Fruit fly (Drosophila melanogaster) whole organism, embryonic: ENCODE results near the gene BORCS6.

ENCODE experiments used
- Antp ChIP-seq: fragments of 200-800 bp; sonication (Bioruptor generic); optimal IDR thresholded peaks from 3 replicates; lab custom pipeline; 2016; ENCODE audit warnings: missing biosample characterization, missing genetic modification characterization
- CG1024 ChIP-seq: fragments of 200-800 bp; sonication (Bioruptor generic); IDR thresholded peaks from 2 replicates; pipeline ENCODE4 v1.3.6; 2022; ENCODE audit warnings: missing biosample characterization, missing genetic modification characterization
- CG11456 ChIP-seq: fragments of 200-800 bp; sonication (Bioruptor generic); IDR thresholded peaks from 3 replicates; pipeline ENCODE4 v1.3.6; 2022; ENCODE audit warnings: missing biosample characterization, missing genetic modification characterization
- CG17359 ChIP-seq: fragments of 200-800 bp; sonication (Bioruptor generic); optimal IDR thresholded peaks from 3 replicates; lab custom pipeline; 2018; ENCODE audit warnings: missing biosample characterization, mild to moderate bottlenecking, missing genetic modification characterization, moderate library complexity
- CG17802 ChIP-seq: fragments of 200-800 bp; sonication (Bioruptor generic); optimal IDR thresholded peaks from 2 replicates; lab custom pipeline; 2018; ENCODE audit warnings: missing biosample characterization, mild to moderate bottlenecking, missing genetic modification characterization, moderate library complexity
- CG18476 ChIP-seq: fragments of 200-800 bp; sonication (Bioruptor generic); optimal IDR thresholded peaks from 2 replicates; lab custom pipeline; 2016; ENCODE audit warnings: missing biosample characterization, mild to moderate bottlenecking, missing genetic modification characterization
- CG2199 ChIP-seq: fragments of 200-800 bp; sonication (Bioruptor generic); IDR thresholded peaks from 3 replicates; pipeline ENCODE4 v1.3.6; 2022; ENCODE audit warnings: missing biosample characterization, missing genetic modification characterization
- CG2875 ChIP-seq: fragments of 200-800 bp; sonication (Bioruptor generic); optimal IDR thresholded peaks from 2 replicates; lab custom pipeline; 2017; ENCODE audit warnings: missing biosample characterization, mild to moderate bottlenecking, missing genetic modification characterization, missing genetic modification reagents
- CG30403 ChIP-seq: fragments of 200-800 bp; sonication (Bioruptor generic); optimal IDR thresholded peaks from 3 replicates; lab custom pipeline; 2016; ENCODE audit warnings: missing biosample characterization, missing genetic modification characterization
- CG32532 ChIP-seq: fragments of 200-800 bp; sonication (Bioruptor generic); IDR thresholded peaks from 2 replicates; pipeline ENCODE4 v1.3.6; 2022; ENCODE audit warnings: missing biosample characterization, missing genetic modification characterization
- CG4424 ChIP-seq: fragments of 200-800 bp; sonication (Bioruptor generic); optimal IDR thresholded peaks from 3 replicates; lab custom pipeline; 2016; ENCODE audit warnings: missing biosample characterization, missing genetic modification characterization
- CG6254 ChIP-seq: fragments of 200-800 bp; sonication (Bioruptor generic); optimal IDR thresholded peaks from 3 replicates; lab custom pipeline; 2017; ENCODE audit warnings: mild to moderate bottlenecking, missing biosample characterization, missing genetic modification reagents, missing genetic modification characterization
- CG6272 ChIP-seq: fragments of 200-800 bp; sonication (Bioruptor generic); IDR thresholded peaks from 2 replicates; pipeline ENCODE4 v1.3.6; 2022; ENCODE audit warnings: missing biosample characterization, missing genetic modification characterization
- CG6791 ChIP-seq: fragments of 200-800 bp; sonication (Bioruptor generic); IDR thresholded peaks from 3 replicates; pipeline ENCODE4 v1.3.6; 2022; ENCODE audit warnings: missing biosample characterization, missing genetic modification characterization; ENCODE audit not compliant: partially characterized antibody
- CG7556 ChIP-seq: fragments of 200-800 bp; sonication (Bioruptor generic); optimal IDR thresholded peaks from 2 replicates; lab custom pipeline; 2017; ENCODE audit warnings: missing biosample characterization, mild to moderate bottlenecking, missing genetic modification characterization
- CG9876 ChIP-seq: fragments of 200-800 bp; sonication (Bioruptor generic); optimal IDR thresholded peaks from 2 replicates; lab custom pipeline; 2016; ENCODE audit warnings: missing biosample characterization, missing genetic modification characterization
- CHES-1-like ChIP-seq: fragments of 200-800 bp; sonication (Bioruptor generic); optimal IDR thresholded peaks from 2 replicates; lab custom pipeline; 2016; ENCODE audit warnings: missing biosample characterization, missing genetic modification characterization
- CkIIα-i1 ChIP-seq: fragments of 200-800 bp; sonication (Bioruptor generic); IDR thresholded peaks from 2 replicates; pipeline ENCODE4 v1.3.6; 2022; ENCODE audit warnings: missing biosample characterization, missing genetic modification characterization
- Dbx ChIP-seq: fragments of 200-800 bp; sonication (Bioruptor generic); IDR thresholded peaks from 3 replicates; pipeline ENCODE4 v1.3.6; 2022; ENCODE audit warnings: missing biosample characterization, missing genetic modification characterization
- Doc2 ChIP-seq: fragments of 200-800 bp; sonication (Bioruptor generic); IDR thresholded peaks from 2 replicates; pipeline ENCODE4 v1.3.6; 2022; ENCODE audit warnings: missing biosample characterization, missing genetic modification characterization
- Doc3 ChIP-seq: fragments of 200-800 bp; sonication (Bioruptor generic); IDR thresholded peaks from 3 replicates; pipeline ENCODE4 v1.3.6; 2022; ENCODE audit warnings: missing biosample characterization, missing genetic modification characterization; ENCODE audit not compliant: partially characterized antibody
- E2f2 ChIP-seq: fragments of 200-800 bp; sonication (Bioruptor generic); IDR thresholded peaks from 2 replicates; pipeline ENCODE4 v1.3.6; 2022; ENCODE audit warnings: missing biosample characterization, missing genetic modification characterization
- Fer3 ChIP-seq: fragments of 200-800 bp; sonication (Bioruptor generic); optimal IDR thresholded peaks from 2 replicates; lab custom pipeline; 2018; ENCODE audit warnings: missing biosample characterization, mild to moderate bottlenecking, missing genetic modification characterization, moderate library complexity
- GATAe ChIP-seq: fragments of 200-800 bp; sonication (Bioruptor generic); conservative IDR thresholded peaks from 2 replicates; pipeline ENCODE4 v1.3.6; 2022; ENCODE audit warnings: missing biosample characterization, missing genetic modification characterization
- H15 ChIP-seq: fragments of 200-800 bp; sonication (Bioruptor generic); IDR thresholded peaks from 3 replicates; pipeline ENCODE4 v1.3.6; 2022; ENCODE audit warnings: missing biosample characterization, missing genetic modification characterization
- Hsf ChIP-seq: fragments of 200-800 bp; sonication (Bioruptor generic); optimal IDR thresholded peaks from 3 replicates; lab custom pipeline; 2016; ENCODE audit warnings: missing biosample characterization, missing genetic modification characterization
- Lpt ChIP-seq: fragments of >200 bp; optimal IDR thresholded peaks from 2 replicates; lab custom pipeline; 2018; ENCODE audit warnings: missing biosample characterization, missing genetic modification characterization
- Myb ChIP-seq: fragments of 200-800 bp; sonication (Bioruptor generic); optimal IDR thresholded peaks from 2 replicates; lab custom pipeline; 2016; ENCODE audit warnings: missing biosample characterization, missing genetic modification characterization
- NK7.1 ChIP-seq: fragments of 200-800 bp; sonication (Bioruptor generic); optimal IDR thresholded peaks from 3 replicates; lab custom pipeline; 2016; ENCODE audit warnings: missing biosample characterization, missing genetic modification characterization
- Neu2 ChIP-seq: fragments of 200-800 bp; sonication (Bioruptor generic); optimal IDR thresholded peaks from 3 replicates; lab custom pipeline; 2016; ENCODE audit warnings: missing biosample characterization, missing genetic modification characterization, borderline replicate concordance
- Nf-YA ChIP-seq: fragments of 200-800 bp; sonication (Bioruptor generic); IDR thresholded peaks from 2 replicates; pipeline ENCODE4 v1.3.6; 2022; ENCODE audit warnings: missing biosample characterization, missing genetic modification characterization
- PHDP ChIP-seq: fragments of 200-800 bp; sonication (Bioruptor generic); optimal IDR thresholded peaks from 3 replicates; lab custom pipeline; 2018; ENCODE audit warnings: missing biosample characterization, mild to moderate bottlenecking, missing genetic modification characterization, moderate library complexity
- Scr ChIP-seq: fragments of 200-800 bp; sonication (Bioruptor generic); IDR thresholded peaks from 2 replicates; pipeline ENCODE4 v1.3.6; 2022; ENCODE audit warnings: missing biosample characterization, missing genetic modification characterization; ENCODE audit not compliant: partially characterized antibody
- Spps ChIP-seq: fragments of 200-800 bp; sonication (Bioruptor generic); optimal IDR thresholded peaks from 2 replicates; lab custom pipeline; 2018; ENCODE audit warnings: missing biosample characterization, mild to moderate bottlenecking, missing genetic modification characterization
- Taf1 ChIP-seq: fragments of 200-800 bp; sonication (Bioruptor generic); IDR thresholded peaks from 2 replicates; pipeline ENCODE4 v1.3.6; 2022; ENCODE audit warnings: missing biosample characterization, missing genetic modification characterization
- Trl ChIP-seq, 3 experiments: fragments of >200 bp in 2 of 3; fragments of 200-800 bp in 1 of 3; sonication (Bioruptor generic) in 1 of 3; optimal IDR thresholded peaks; 2 replicates in 1 of 3; 3 replicates in 2 of 3; lab custom pipeline; 2016 to 2017; ENCODE audit warnings: missing biosample characterization in 1 of 3, missing genetic modification characterization in 1 of 3
- Xrp1 ChIP-seq: fragments of 200-800 bp; sonication (Bioruptor generic); IDR thresholded peaks from 2 replicates; pipeline ENCODE4 v1.3.6; 2022; ENCODE audit warnings: missing biosample characterization, missing genetic modification characterization
- abd-A ChIP-seq: fragments of 200-800 bp; sonication (Bioruptor generic); optimal IDR thresholded peaks from 3 replicates; lab custom pipeline; 2019; ENCODE audit warnings: missing biosample characterization, mild to moderate bottlenecking, missing genetic modification characterization, moderate library complexity
- chn ChIP-seq: fragments of 200-800 bp; sonication (Bioruptor generic); optimal IDR thresholded peaks from 2 replicates; lab custom pipeline; 2016; ENCODE audit warnings: missing biosample characterization, missing genetic modification characterization
- dimm ChIP-seq: fragments of 200-800 bp; sonication (Bioruptor generic); IDR thresholded peaks from 2 replicates; pipeline ENCODE4 v1.3.6; 2022; ENCODE audit warnings: missing biosample characterization, missing genetic modification characterization
- fd96Cb ChIP-seq: fragments of 200-800 bp; sonication (Bioruptor generic); optimal IDR thresholded peaks from 2 replicates; lab custom pipeline; 2018; ENCODE audit warnings: missing biosample characterization, mild to moderate bottlenecking, missing genetic modification characterization, moderate library complexity
- insv ChIP-seq, 2 experiments: fragments of 200-800 bp; sonication (Bioruptor generic); optimal IDR thresholded peaks; 3 replicates each; lab custom pipeline; 2016 to 2018; ENCODE audit warnings: missing biosample characterization in 2 of 2, missing genetic modification characterization in 2 of 2
- kni ChIP-seq: fragments of 200-800 bp; sonication (Bioruptor generic); optimal IDR thresholded peaks from 3 replicates; lab custom pipeline; 2017; ENCODE audit warnings: mild to moderate bottlenecking, missing biosample characterization, missing genetic modification reagents, missing genetic modification characterization
- oc ChIP-seq: fragments of 200-800 bp; sonication (Bioruptor generic); optimal IDR thresholded peaks from 2 replicates; lab custom pipeline; 2018; ENCODE audit warnings: missing biosample characterization, mild to moderate bottlenecking, missing genetic modification characterization, moderate library complexity
- schlank ChIP-seq: fragments of 200-800 bp; sonication (Bioruptor generic); optimal IDR thresholded peaks from 2 replicates; lab custom pipeline; 2018; ENCODE audit warnings: missing biosample characterization, mild to moderate bottlenecking, missing genetic modification characterization
- seq ChIP-seq: fragments of 200-800 bp; sonication (Bioruptor generic); IDR thresholded peaks from 2 replicates; pipeline ENCODE4 v1.3.6; 2022; ENCODE audit warnings: missing biosample characterization, missing genetic modification characterization
- tgo ChIP-seq: fragments of 200-800 bp; sonication (Bioruptor generic); IDR thresholded peaks from 3 replicates; pipeline ENCODE4 v1.3.6; 2022; ENCODE audit warnings: missing biosample characterization, missing genetic modification characterization
- z ChIP-seq: fragments of 200-800 bp; sonication (Bioruptor generic); IDR thresholded peaks from 3 replicates; pipeline ENCODE4 v1.3.6; 2022; ENCODE audit warnings: missing biosample characterization, missing genetic modification characterization

The BORCS6 gene

dm6 chr3L:589290-590281 lies 48.9 kb downstream of the BORCS6 start (continued):
- peak; percentile 87 for TF ChIP-seq CG4424 (GFP tag; lab: Kevin White, UChicago)
- peak; percentile 96 for TF ChIP-seq Antp (GFP tag; lab: Kevin White, UChicago)
- TF ChIP-seq dimm: peak; percentile 61; the same call in 1 of the 2 replicates
- TF ChIP-seq z: peak; percentile 63; the same call in 2 of the 3 replicates
- TF ChIP-seq abd-A (tag; lab: Kevin White, UChicago): peak; percentile 13
- peak; percentile 81 for TF ChIP-seq seq
- TF ChIP-seq oc (tag; lab: Kevin White, UChicago): peak; percentile 83
- peak; percentile 90 for TF ChIP-seq CG17359 (tag; lab: Kevin White, UChicago)
- TF ChIP-seq kni (GFP tag; lab: Kevin White, UChicago): peak; percentile 69
- TF ChIP-seq fd96Cb (tag; lab: Kevin White, UChicago): peak; percentile 88
- peak; percentile 31 to 40 for TF ChIP-seq insv (GFP tag; optimal IDR thresholded peaks at IDR 0.05; lab: Kevin White, UChicago)
- peak; percentile 93 for TF ChIP-seq chn (GFP tag; lab: Kevin White, UChicago)
- TF ChIP-seq CHES-1-like (GFP tag; lab: Kevin White, UChicago): peak; percentile 93
- peak; percentile 75 for TF ChIP-seq Nf-YA (GFP tag; lab: Robert Waterston, UW)
- TF ChIP-seq CG30403 (GFP tag; lab: Kevin White, UChicago): peak; percentile 90
- TF ChIP-seq Neu2: peak; percentile 71
- TF ChIP-seq H15 (GFP tag; lab: Robert Waterston, UW): peak; percentile 92
- TF ChIP-seq CG6254: peak; percentile 85
- peak; percentile 80; the same call in 2 of the 3 replicates for TF ChIP-seq CG2199 (GFP tag; lab: Robert Waterston, UW)
- peak; percentile 90 for TF ChIP-seq tgo (GFP tag; lab: Robert Waterston, UW)
- peak; percentile 89 for TF ChIP-seq CG9876 (GFP tag; lab: Kevin White, UChicago)
- TF ChIP-seq Trl (optimal IDR thresholded peaks at IDR 0.05; lab: Kevin White, UChicago): peak in 1 of 2 experiments; percentile 11
- TF ChIP-seq Trl (GFP tag; optimal IDR thresholded peaks at IDR 0.05; lab: Kevin White, UChicago): peak; percentile 91
- peak; percentile 95 for TF ChIP-seq Xrp1 (GFP tag; lab: Robert Waterston, UW)
- TF ChIP-seq Doc2 (GFP tag; lab: Robert Waterston, UW): peak; percentile 70
- peak; percentile 86 for TF ChIP-seq Fer3
- TF ChIP-seq CG11456 (GFP tag; lab: Robert Waterston, UW): peak; percentile 95
- TF ChIP-seq CG1024 (GFP tag; lab: Robert Waterston, UW): peak; percentile 89
- peak; percentile 88 for TF ChIP-seq NK7.1
- TF ChIP-seq schlank (tag; lab: Kevin White, UChicago): peak; percentile 79
- peak; percentile 81 for TF ChIP-seq CG18476 (GFP tag; lab: Kevin White, UChicago)
- peak; percentile 85 for TF ChIP-seq CG2875 (GFP tag; lab: Kevin White, UChicago)
- peak; percentile 89 for TF ChIP-seq Hsf (GFP tag; lab: Kevin White, UChicago)
- peak; percentile 73 for TF ChIP-seq Taf1 (GFP tag; lab: Robert Waterston, UW)
- no peak for TF ChIP-seq Doc3
- peak; percentile 86 for TF ChIP-seq PHDP
- peak; percentile 96 for TF ChIP-seq CG32532 (GFP tag; lab: Robert Waterston, UW)
- TF ChIP-seq GATAe (GFP tag; lab: Robert Waterston, UW): no peak; the same call in 1 of the 2 replicates
- peak; percentile 73 for TF ChIP-seq Spps (tag; lab: Kevin White, UChicago)
- peak; percentile 66 for TF ChIP-seq CG17802 (tag; lab: Kevin White, UChicago)
- peak; percentile 78 for TF ChIP-seq CG7556 (GFP tag; lab: Kevin White, UChicago)
- TF ChIP-seq CG6272 (GFP tag; lab: Robert Waterston, UW): peak; percentile 83
- no peak for TF ChIP-seq CG6791
- TF ChIP-seq Lpt (GFP tag; lab: Kevin White, UChicago): no peak
- peak; percentile 82 for TF ChIP-seq Myb
- TF ChIP-seq E2f2 (GFP tag; lab: Robert Waterston, UW): peak; percentile 68
- TF ChIP-seq CkIIα-i1 (GFP tag; lab: Robert Waterston, UW): no peak
- no peak for TF ChIP-seq Scr (GFP tag; lab: Robert Waterston, UW)
- peak; percentile 92 for TF ChIP-seq Dbx (GFP tag; lab: Robert Waterston, UW)
